Fruit fly (Drosophila melanogaster) S2 (cell line): Measurements from ENCODE around the gene CG6296.

Experiments
- CG8478 ChIP-seq: fragments of >200 bp; optimal IDR thresholded peaks from 2 replicates; lab custom pipeline; 2018
- CTCF ChIP-seq, 2 experiments: fragments of >200 bp; optimal IDR thresholded peaks; 2 replicates each; lab custom pipeline; 2018

DNA sequence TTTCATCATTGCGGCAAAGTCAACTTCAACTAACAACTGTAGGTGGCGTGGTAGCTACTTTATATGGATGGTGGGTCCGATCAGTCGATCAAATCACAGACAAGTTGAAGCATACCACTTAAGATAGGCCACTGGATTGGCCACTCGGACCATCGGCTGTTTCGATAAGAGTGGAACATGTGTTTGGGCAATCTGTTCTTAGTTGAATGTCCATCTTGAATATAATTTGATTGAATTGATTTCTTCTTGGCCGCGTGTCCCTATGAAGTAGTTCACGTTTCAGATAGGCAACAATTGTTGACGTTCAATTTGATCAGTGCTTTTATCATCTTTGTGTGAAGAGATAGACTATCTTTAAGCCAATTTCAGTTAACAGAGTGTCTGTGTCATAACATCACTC is 1.8 kb upstream of the CG6296 start, which contains the start of gene CG6295:
- TF ChIP-seq CG8478 (no peak), CTCF (optimal IDR thresholded peaks at IDR 0.05; lab: Kevin White, UChicago) (no peak)
